Fruit fly (Drosophila melanogaster): ENCODE measurements around the gene Tim9a.

Gene Tim9a

DNA sequence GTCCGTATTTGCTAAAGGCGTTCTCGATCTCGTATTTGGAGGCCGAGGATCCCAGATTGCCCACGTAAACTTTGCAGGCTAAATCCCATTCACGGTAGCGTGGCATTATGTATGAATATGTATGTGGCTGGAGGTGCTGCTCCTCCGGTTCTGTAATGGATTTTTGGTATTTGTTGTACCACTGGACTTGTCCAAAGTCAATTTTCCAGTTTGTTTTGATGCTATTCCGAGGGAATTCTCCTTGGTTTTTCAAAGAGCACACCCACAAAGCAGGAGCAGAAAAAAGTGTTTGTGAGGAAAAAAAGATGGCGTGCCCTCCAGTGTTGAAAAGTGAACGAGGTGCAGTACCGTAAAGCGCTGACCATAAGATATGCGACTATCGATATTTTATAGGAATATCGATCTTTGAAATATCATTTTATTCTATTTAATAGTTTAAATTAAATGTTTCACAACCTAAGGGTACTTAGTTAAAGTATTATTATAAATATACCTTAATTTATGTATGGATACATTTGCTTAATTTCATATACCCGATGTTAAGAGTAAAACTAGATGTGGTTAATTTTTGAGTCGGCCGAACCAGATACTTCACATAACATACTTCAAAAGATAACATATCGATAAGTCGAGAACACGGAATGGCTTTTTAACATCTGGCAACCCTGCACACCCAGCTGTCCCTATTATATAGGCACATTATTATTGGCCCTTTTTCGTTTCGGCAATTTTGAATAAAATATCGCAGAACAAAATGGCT lies at the start of gene Tim9a, which contains the start of gene Rbp1-like:
TSS of gene Tim9a (plus strand) at position 628 of the 760 bp plus-strand sequence.
TSS of gene Rbp1-like (minus strand) at position 295 of the 760 bp plus-strand sequence.
- TF ChIP-seq rn (GFP tag; IDR thresholded peaks at IDR 0.05) (no peak), CG8159 (tag; optimal IDR thresholded peaks at IDR 0.05) (peak; percentile 23), fd96Ca (GFP tag; IDR thresholded peaks at IDR 0.05) (no peak), CG15710 (tag; optimal IDR thresholded peaks at IDR 0.05) (peak; percentile 4), CG9948 (tag; optimal IDR thresholded peaks at IDR 0.05) (no peak), Snoo (tag; optimal IDR thresholded peaks at IDR 0.05) (peak; percentile 28), CG17806 (tag; optimal IDR thresholded peaks at IDR 0.05) (no peak), CG14655 (GFP tag; optimal IDR thresholded peaks at IDR 0.05) (peak; percentile 24), Pif1B (GFP tag; optimal IDR thresholded peaks at IDR 0.05) (peak; percentile 30), Ets98B (GFP tag; IDR thresholded peaks at IDR 0.05) (no peak)

DNA sequence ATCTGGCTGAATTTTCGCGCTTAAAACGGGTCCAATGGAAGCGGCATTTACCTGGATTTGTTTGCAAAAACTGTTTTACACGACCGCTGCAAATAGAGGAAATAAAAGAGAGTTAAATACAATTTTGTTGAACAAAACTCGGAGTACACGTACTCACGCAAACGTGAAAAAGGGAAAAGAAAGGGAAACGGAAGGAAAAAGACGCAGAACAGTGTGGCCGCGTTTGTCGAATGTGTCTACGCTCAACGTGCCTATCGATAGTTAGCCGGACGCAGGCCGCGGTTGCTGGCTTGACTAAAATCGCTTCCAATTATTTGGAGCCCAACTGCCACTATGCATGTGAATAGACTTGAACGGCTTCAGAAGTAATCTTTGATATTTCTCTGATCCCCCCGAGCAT lies 47.6 kb upstream of the Tim9a start, which contains the start of gene RpS15Aa:
TSS of gene RpS15Aa (minus strand) at position 252 of the 400 bp plus-strand sequence.
- TF ChIP-seq CG15710 (tag; optimal IDR thresholded peaks at IDR 0.05): peak; percentile 25
- no peak for TF ChIP-seq CG8301 (tag; optimal IDR thresholded peaks at IDR 0.05)
- peak; percentile 48 for TF ChIP-seq gl (tag; optimal IDR thresholded peaks at IDR 0.05)
- TF ChIP-seq fd96Ca (GFP tag; IDR thresholded peaks at IDR 0.05): no peak
- peak; percentile 6 for TF ChIP-seq CG8159 (tag; optimal IDR thresholded peaks at IDR 0.05)
- peak; percentile 36; the same call in 1 of the 2 replicates for TF ChIP-seq CG32121 (GFP tag; IDR thresholded peaks at IDR 0.05)
- no peak for TF ChIP-seq CG9948 (tag; optimal IDR thresholded peaks at IDR 0.05)
- peak; percentile 57 for TF ChIP-seq CG13204 (GFP tag; optimal IDR thresholded peaks at IDR 0.05)
- TF ChIP-seq Pif1A (GFP tag; optimal IDR thresholded peaks at IDR 0.05): no peak
- TF ChIP-seq EcR (GFP tag; optimal IDR thresholded peaks at IDR 0.05): no peak
- peak; percentile 20 for TF ChIP-seq CG14655 (GFP tag; optimal IDR thresholded peaks at IDR 0.05)
- peak; percentile 66 for TF ChIP-seq CG12605 (GFP tag; IDR thresholded peaks at IDR 0.05)
- TF ChIP-seq Snoo (tag; optimal IDR thresholded peaks at IDR 0.05): peak; percentile 81
- TF ChIP-seq D1 (tag; optimal IDR thresholded peaks at IDR 0.05): no peak
- peak; percentile 4 for TF ChIP-seq Pif1B (GFP tag; optimal IDR thresholded peaks at IDR 0.05)
- no peak for TF ChIP-seq CG17806 (tag; optimal IDR thresholded peaks at IDR 0.05)
- no peak for TF ChIP-seq CG10348 (GFP tag; IDR thresholded peaks at IDR 0.05)
- peak; percentile 58 for TF ChIP-seq CG34367 (tag; optimal IDR thresholded peaks at IDR 0.05)
- peak; percentile 77 for TF ChIP-seq CG4496 (GFP tag; IDR thresholded peaks at IDR 0.05)
- 0 out of 2 replicates have a peak, but pooled peaks have one; percentile 17 for TF ChIP-seq rn (GFP tag; IDR thresholded peaks at IDR 0.05)
- no peak for TF ChIP-seq Ets98B (GFP tag; IDR thresholded peaks at IDR 0.05)

DNA sequence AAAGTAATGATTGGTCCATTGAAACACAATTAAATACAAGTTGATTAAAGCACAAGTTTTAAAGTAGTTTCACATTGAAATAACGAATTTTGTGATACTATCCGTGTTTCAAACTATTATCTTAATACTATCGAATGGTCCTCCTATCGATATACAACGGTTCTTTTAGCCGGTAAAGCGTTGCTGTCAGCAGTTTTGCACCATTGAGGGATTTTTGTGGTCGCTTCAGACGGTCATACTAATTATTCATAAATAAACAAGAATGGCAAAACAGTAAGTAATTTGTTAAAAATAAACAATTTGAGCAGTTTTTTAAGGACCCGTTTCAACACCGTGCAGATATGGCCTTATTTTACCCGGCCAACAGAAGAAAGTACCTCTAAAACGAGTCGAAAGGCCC lies 46.9 kb upstream of the Tim9a start, which contains the start of gene CG15747:
TSS of gene CG15747 (plus strand) at position 206 of the 400 bp plus-strand sequence.
- TF ChIP-seq CG32121 (GFP tag; IDR thresholded peaks at IDR 0.05) (no peak), Snoo (tag; optimal IDR thresholded peaks at IDR 0.05) (no peak), CG10348 (GFP tag; IDR thresholded peaks at IDR 0.05) (no peak), CG8301 (tag; optimal IDR thresholded peaks at IDR 0.05) (no peak), CG17806 (tag; optimal IDR thresholded peaks at IDR 0.05) (no peak), CG15710 (tag; optimal IDR thresholded peaks at IDR 0.05) (no peak), Ets98B (GFP tag; IDR thresholded peaks at IDR 0.05) (no peak), rn (GFP tag; IDR thresholded peaks at IDR 0.05) (no peak)

DNA sequence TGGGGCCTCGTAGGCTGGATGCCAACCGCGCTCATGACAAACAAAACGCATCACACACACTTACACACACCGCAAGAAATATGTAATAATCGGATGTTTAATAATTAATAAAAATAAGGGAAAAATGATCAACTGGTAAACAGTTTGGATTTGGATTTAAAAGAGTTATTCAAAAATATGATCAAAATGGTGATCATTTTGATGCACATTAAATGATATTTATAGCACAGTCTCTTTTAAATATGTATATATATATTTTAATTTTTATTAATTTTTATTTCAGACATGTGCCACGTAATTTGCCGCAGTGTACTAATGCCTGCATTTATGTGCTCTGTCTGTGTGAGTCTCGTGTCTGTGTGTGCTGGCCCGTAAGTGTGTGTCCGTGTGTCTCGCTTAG lies 39.7 kb upstream of the Tim9a start:
- TF ChIP-seq CG14655 (GFP tag; optimal IDR thresholded peaks at IDR 0.05) (peak; percentile 61), CG15710 (tag; optimal IDR thresholded peaks at IDR 0.05) (peak; percentile 62), CG8301 (tag; optimal IDR thresholded peaks at IDR 0.05) (peak; percentile 13), CG10348 (GFP tag; IDR thresholded peaks at IDR 0.05) (no peak), CG8159 (tag; optimal IDR thresholded peaks at IDR 0.05) (peak; percentile 72), CG34367 (tag; optimal IDR thresholded peaks at IDR 0.05) (peak; percentile 24), CG9948 (tag; optimal IDR thresholded peaks at IDR 0.05) (peak; percentile 63), CG17806 (tag; optimal IDR thresholded peaks at IDR 0.05) (peak; percentile 62), CG32121 (GFP tag; IDR thresholded peaks at IDR 0.05) (0 out of 2 replicates have a peak, but pooled peaks have one; percentile 23), CG12605 (GFP tag; IDR thresholded peaks at IDR 0.05) (no peak), EcR (GFP tag; optimal IDR thresholded peaks at IDR 0.05) (no peak), fd96Ca (GFP tag; IDR thresholded peaks at IDR 0.05) (no peak), gl (tag; optimal IDR thresholded peaks at IDR 0.05) (no peak)

DNA sequence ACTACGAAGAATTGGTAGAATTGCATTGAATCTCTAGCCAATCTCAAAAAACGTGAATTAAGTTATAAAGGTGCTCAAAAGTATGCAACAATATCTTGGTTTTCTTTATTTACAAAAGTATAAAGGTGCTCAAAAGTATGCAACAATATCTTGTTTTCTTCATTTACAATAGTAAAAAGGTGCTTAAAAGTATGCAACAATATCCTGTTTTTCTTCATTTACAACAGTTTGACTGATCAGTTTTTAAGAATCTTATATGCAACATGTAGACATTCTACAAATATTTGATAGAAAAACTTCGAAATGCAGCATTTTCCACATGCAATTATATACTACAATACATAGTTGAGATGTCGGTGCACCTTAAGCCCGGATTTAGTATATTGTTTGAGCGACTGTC lies 38.0 kb upstream of the Tim9a start:
- TF ChIP-seq Pif1B (GFP tag; optimal IDR thresholded peaks at IDR 0.05): no peak
- no peak for TF ChIP-seq CG34367 (tag; optimal IDR thresholded peaks at IDR 0.05)
- TF ChIP-seq CG15710 (tag; optimal IDR thresholded peaks at IDR 0.05): no peak
- TF ChIP-seq CG14655 (GFP tag; optimal IDR thresholded peaks at IDR 0.05): no peak
- no peak for TF ChIP-seq gl (tag; optimal IDR thresholded peaks at IDR 0.05)
- no peak for TF ChIP-seq CG8301 (tag; optimal IDR thresholded peaks at IDR 0.05)
- no peak for TF ChIP-seq CG4496 (GFP tag; IDR thresholded peaks at IDR 0.05)
- no peak for TF ChIP-seq CG32121 (GFP tag; IDR thresholded peaks at IDR 0.05)
- no peak for TF ChIP-seq CG17806 (tag; optimal IDR thresholded peaks at IDR 0.05)
- no peak for TF ChIP-seq CG8159 (tag; optimal IDR thresholded peaks at IDR 0.05)
- no peak for TF ChIP-seq fd96Ca (GFP tag; IDR thresholded peaks at IDR 0.05)
- no peak for TF ChIP-seq EcR (GFP tag; optimal IDR thresholded peaks at IDR 0.05)
- no peak for TF ChIP-seq CG13204 (GFP tag; optimal IDR thresholded peaks at IDR 0.05)

Data from whole organism, pupa.